Worm (Caenorhabditis elegans) whole organism, mixed stage, embryonic: Measurements from ENCODE around the gene C56A3.6.

Experiments used
- lin-32 ChIP-seq: fragments of 200-800 bp; sonication (Bioruptor generic); optimal IDR thresholded peaks from 2 replicates; lab custom pipeline; 2018; ENCODE audit warnings: mild to moderate bottlenecking, missing genetic modification characterization, missing compliant biosample characterization
- lsy-2 ChIP-seq: fragments of 150-350 bp; optimal IDR thresholded peaks from 2 replicates; lab custom pipeline; 2014; ENCODE audit warnings: missing biosample characterization, missing genetic modification characterization
- mab-5 ChIP-seq: fragments of 150-350 bp; optimal IDR thresholded peaks from 2 replicates; lab custom pipeline; 2014; ENCODE audit warnings: missing biosample characterization, missing genetic modification characterization
- snpc-4 ChIP-seq: fragments of 150-350 bp; optimal IDR thresholded peaks from 2 replicates; lab custom pipeline; 2014; ENCODE audit warnings: missing biosample characterization, missing genetic modification characterization

ce11 chrV:13584484-13584883, 28.3 kb upstream of the C56A3.6 start, which contains the start of gene F53F4.1:
- TF ChIP-seq lin-32 (GFP tag; lab: Kevin White, UChicago) (no peak), snpc-4 (tag; lab: Kevin White, UChicago) (no peak), mab-5 (tag; lab: Kevin White, UChicago) (no peak), lsy-2 (tag; lab: Kevin White, UChicago) (no peak)
